Worm (Caenorhabditis elegans): Measurements from ENCODE around the gene mua-3.

Gene mua-3

DNA sequence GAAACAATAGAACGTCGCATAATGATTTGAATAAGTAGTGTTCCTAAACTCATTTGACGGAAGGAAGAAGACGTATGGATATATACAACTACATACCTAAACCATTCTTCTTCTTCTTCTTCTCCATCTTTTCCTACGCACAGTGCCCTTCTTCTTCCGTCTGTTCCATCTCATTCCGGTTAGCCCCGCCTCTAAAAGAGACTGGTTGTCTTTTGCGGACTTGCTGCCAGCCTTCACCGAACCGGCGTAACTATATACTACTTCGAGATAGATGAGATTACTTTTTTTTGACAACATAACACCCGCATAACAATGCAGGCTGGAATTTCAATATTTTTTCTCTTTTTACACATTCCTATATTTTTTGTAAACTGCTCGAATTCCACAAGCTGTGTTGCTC is at the start of gene mua-3, which contains the start of gene K08E5.5:
TSS of gene mua-3 (plus strand) at position 313 of the 400 bp plus-strand sequence.
TSS of gene K08E5.5 (minus strand) at position 101 of the 400 bp plus-strand sequence.
- TF ChIP-seq ceh-13 (GFP tag; optimal IDR thresholded peaks at IDR 0.05), result no peak
- no peak for TF ChIP-seq sea-1 (GFP tag; conservative IDR thresholded peaks at IDR 0.05)
- no peak for TF ChIP-seq tbx-37 (GFP tag; conservative IDR thresholded peaks at IDR 0.05)

- TF ChIP-seq F13C5.2 (tag; optimal IDR thresholded peaks at IDR 0.05), result no peak
- TF ChIP-seq sea-1 (GFP tag; conservative IDR thresholded peaks at IDR 0.05), result no peak
- TF ChIP-seq scrt-1 (GFP tag; IDR thresholded peaks at IDR 0.05), result no peak
- TF ChIP-seq ceh-13 (GFP tag; optimal IDR thresholded peaks at IDR 0.05), result no peak
- TF ChIP-seq pes-1 (GFP tag; IDR thresholded peaks at IDR 0.05), result no peak
- TF ChIP-seq tbx-37 (GFP tag; conservative IDR thresholded peaks at IDR 0.05), result no peak
- no peak for TF ChIP-seq flt-1 (GFP tag; IDR thresholded peaks at IDR 0.05)
- no peak for TF ChIP-seq ama-1 (optimal IDR thresholded peaks at IDR 0.05)
- TF ChIP-seq hmbx-1 (tag; optimal IDR thresholded peaks at IDR 0.05), result no peak
- no peak for TF ChIP-seq hmg-4 (GFP tag; optimal IDR thresholded peaks at IDR 0.05)
- no peak for TF ChIP-seq tbx-11 (GFP tag; IDR thresholded peaks at IDR 0.05)
- TF ChIP-seq aly-1 (tag; optimal IDR thresholded peaks at IDR 0.05), result no peak
- TF ChIP-seq ets-7 (tag; optimal IDR thresholded peaks at IDR 0.05), result no peak
- no peak for TF ChIP-seq hnd-1 (tag; optimal IDR thresholded peaks at IDR 0.05)
- TF ChIP-seq B0310.2 (tag; optimal IDR thresholded peaks at IDR 0.05), result no peak
Measured at ce11 chrIII:10112958-10113357, 47.5 kb upstream of the mua-3 start, which contains the start of gene vps-29. Gene vps-29, minus strand, starts transcription at chrIII:10113058.

ce11 chrIII:10114662-10115061 is 45.8 kb upstream of the mua-3 start, which contains the start of the genes ZK1128.1 and mett-10:
Gene ZK1128.1, minus strand, starts transcription at chrIII:10114760.
Gene mett-10, plus strand, starts transcription at chrIII:10115036.
- no peak for TF ChIP-seq ceh-13 (GFP tag; optimal IDR thresholded peaks at IDR 0.05)
- no peak for TF ChIP-seq F13C5.2 (tag; optimal IDR thresholded peaks at IDR 0.05)

- TF ChIP-seq ama-1 (optimal IDR thresholded peaks at IDR 0.05), result no peak
- TF ChIP-seq hmbx-1 (tag; optimal IDR thresholded peaks at IDR 0.05), result no peak
- no peak for TF ChIP-seq tra-4 (tag; optimal IDR thresholded peaks at IDR 0.05)
- TF ChIP-seq tbx-11 (GFP tag; IDR thresholded peaks at IDR 0.05), result no peak
- TF ChIP-seq flt-1 (GFP tag; IDR thresholded peaks at IDR 0.05), result no peak
- no peak for TF ChIP-seq aly-1 (tag; optimal IDR thresholded peaks at IDR 0.05)
- no peak for TF ChIP-seq pes-1 (GFP tag; IDR thresholded peaks at IDR 0.05)
- no peak for TF ChIP-seq B0310.2 (tag; optimal IDR thresholded peaks at IDR 0.05)
- TF ChIP-seq ets-7 (tag; optimal IDR thresholded peaks at IDR 0.05), result no peak
- no peak for TF ChIP-seq scrt-1 (GFP tag; IDR thresholded peaks at IDR 0.05)
Measured at ce11 chrIII:10118818-10119217, 41.7 kb upstream of the mua-3 start, which contains the start of gene ZK1128.3. Gene ZK1128.3, minus strand, starts transcription at chrIII:10118918.

DNA sequence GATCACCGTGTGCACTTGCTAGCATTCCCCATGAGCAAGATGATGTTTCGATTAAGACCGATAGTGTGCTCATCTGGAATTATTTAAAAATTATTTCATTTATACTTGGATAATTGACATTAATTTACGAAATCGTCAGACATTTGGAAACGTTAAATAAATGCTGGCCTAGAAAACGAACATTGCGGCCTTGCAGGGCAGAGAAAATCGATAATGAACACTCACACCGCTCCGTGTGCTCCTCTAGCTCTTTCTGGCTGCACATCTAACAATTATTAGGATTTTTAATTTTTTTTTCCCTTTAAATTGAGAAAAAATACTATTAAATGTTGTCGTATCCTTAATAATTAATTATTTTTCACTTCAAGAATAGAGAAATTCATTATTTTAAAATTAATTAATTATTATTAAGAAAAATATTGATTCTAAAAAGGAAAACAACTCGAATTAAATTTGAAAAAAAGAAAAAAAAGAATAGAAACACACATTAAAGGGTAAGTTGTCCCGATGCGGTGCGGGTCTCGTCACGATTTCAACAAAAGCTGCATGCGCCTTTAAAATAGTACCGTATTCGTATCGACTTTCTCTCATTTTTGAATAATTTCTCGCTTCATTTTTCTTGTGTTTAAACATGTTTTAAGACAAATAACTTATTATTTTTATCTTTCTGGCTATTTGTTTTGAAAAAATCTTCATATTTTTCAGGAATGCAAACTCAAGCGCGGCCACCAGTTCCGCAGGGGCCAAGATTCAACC is 40.2 kb upstream of the mua-3 start, which contains the start of the genes gtf-2H3 and ham-3:
TSS of gene gtf-2H3 (minus strand) at position 73 of the 756 bp plus-strand sequence.
TSS of gene ham-3 (plus strand) at position 706 of the 756 bp plus-strand sequence.
- no peak for TF ChIP-seq tra-4 (tag; optimal IDR thresholded peaks at IDR 0.05)
- TF ChIP-seq hnd-1 (tag; optimal IDR thresholded peaks at IDR 0.05), result no peak
- TF ChIP-seq pes-1 (GFP tag; IDR thresholded peaks at IDR 0.05), result 0 out of 2 replicates have a peak, but pooled peaks have one; percentile 48

DNA sequence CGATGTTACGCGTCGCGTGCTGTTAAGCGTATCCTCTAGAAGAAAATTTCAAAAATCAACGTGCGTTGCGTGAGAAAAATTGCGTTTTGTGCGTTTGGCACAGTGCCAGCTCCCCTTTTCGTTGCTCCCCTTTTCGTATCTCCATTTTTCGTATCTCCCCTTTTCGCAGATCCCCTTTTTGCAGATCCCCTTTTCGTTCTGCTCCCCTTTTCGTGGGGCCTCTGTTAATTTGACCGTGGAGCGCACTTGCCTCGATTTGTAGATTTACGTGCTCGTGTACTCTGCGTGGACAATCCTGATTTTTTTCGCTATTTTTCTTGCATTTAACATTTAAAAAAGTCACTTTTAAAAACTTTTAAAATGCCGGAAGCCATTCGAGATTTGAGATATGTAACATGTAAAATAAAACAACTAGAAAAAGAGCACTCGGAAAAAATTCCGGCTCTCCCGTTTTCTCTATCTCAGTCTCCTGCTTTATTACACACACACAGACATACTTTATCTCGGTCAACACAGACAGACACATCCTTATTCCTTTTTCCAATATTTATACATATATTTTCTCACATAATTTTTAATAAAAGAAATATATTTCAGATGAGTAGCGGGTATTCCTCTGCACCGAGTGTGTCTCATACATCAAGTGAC is 36.8 kb upstream of the mua-3 start, which contains the start of gene ttll-4:
TSS of gene ttll-4 (plus strand) at position 598 of the 648 bp plus-strand sequence.
- TF ChIP-seq tbx-11 (GFP tag; IDR thresholded peaks at IDR 0.05) (peak; percentile 41; the same call in 1 of the 2 replicates), flt-1 (GFP tag; IDR thresholded peaks at IDR 0.05) (no peak; the same call in 1 of the 2 replicates), ets-7 (tag; optimal IDR thresholded peaks at IDR 0.05) (no peak), aly-1 (tag; optimal IDR thresholded peaks at IDR 0.05) (no peak), F13C5.2 (tag; optimal IDR thresholded peaks at IDR 0.05) (no peak), ama-1 (optimal IDR thresholded peaks at IDR 0.05) (no peak), sea-1 (GFP tag; conservative IDR thresholded peaks at IDR 0.05) (peak; percentile 79), scrt-1 (GFP tag; IDR thresholded peaks at IDR 0.05) (peak; percentile 72), ceh-36 (tag; optimal IDR thresholded peaks at IDR 0.05) (no peak), tbx-37 (GFP tag; conservative IDR thresholded peaks at IDR 0.05) (peak; percentile 59), ceh-13 (GFP tag; optimal IDR thresholded peaks at IDR 0.05) (no peak), hmbx-1 (tag; optimal IDR thresholded peaks at IDR 0.05) (no peak), pes-1 (GFP tag; IDR thresholded peaks at IDR 0.05) (peak; percentile 83)

ce11 chrIII:10126375-10126774 is 34.1 kb upstream of the mua-3 start:
- TF ChIP-seq tbx-11 (GFP tag; IDR thresholded peaks at IDR 0.05) (no peak), B0310.2 (tag; optimal IDR thresholded peaks at IDR 0.05) (no peak), ceh-13 (GFP tag; optimal IDR thresholded peaks at IDR 0.05) (no peak), ets-7 (tag; optimal IDR thresholded peaks at IDR 0.05) (no peak), hmg-4 (GFP tag; optimal IDR thresholded peaks at IDR 0.05) (no peak), tbx-37 (GFP tag; conservative IDR thresholded peaks at IDR 0.05) (no peak), flt-1 (GFP tag; IDR thresholded peaks at IDR 0.05) (no peak), scrt-1 (GFP tag; IDR thresholded peaks at IDR 0.05) (no peak), F13C5.2 (tag; optimal IDR thresholded peaks at IDR 0.05) (no peak), hmbx-1 (tag; optimal IDR thresholded peaks at IDR 0.05) (no peak), tra-4 (tag; optimal IDR thresholded peaks at IDR 0.05) (no peak), pes-1 (GFP tag; IDR thresholded peaks at IDR 0.05) (no peak)
